Worm (Caenorhabditis elegans): Measurements from ENCODE around the gene lon-3.

The lon-3 gene

DNA sequence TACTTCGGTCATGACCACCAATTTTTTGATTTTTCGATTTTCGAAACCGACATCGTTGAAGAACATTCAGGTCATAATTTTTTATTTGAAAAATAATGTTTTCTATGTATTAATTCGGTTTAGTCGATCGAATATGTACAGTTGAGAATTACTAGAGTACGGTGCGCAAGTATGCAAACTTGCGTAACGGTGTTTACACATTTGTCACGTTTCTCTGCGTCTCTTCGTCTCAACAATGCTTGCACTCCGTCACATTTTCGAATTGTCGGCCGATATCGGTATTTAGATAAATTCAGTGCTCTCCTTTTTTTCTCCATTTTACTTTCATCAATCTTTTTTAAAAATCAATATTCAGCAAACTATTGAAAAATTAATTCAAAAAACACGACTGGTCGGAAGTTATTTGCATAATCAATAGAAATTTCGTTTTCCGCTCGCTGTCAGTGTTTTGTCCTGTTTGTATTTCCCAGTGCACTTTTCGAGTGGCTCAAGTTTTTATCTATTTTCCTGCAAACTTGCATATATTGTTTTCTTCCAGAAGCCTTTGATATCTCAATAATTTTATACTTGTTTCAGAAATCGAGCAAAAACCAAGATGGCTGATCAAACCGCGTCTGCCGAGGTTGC, 7.4 kb downstream of the lon-3 start, which contains the start of gene dpy-30 (continued):
- TF ChIP-seq rnt-1 (tag; optimal IDR thresholded peaks at IDR 0.05): peak; percentile 74
- TF ChIP-seq mdl-1 (tag; optimal IDR thresholded peaks at IDR 0.05): peak in 1 of 2 experiments; percentile 32
- no peak for TF ChIP-seq ceh-88 (GFP tag; IDR thresholded peaks at IDR 0.05)
- peak; percentile 59 for TF ChIP-seq nhr-90 (tag; optimal IDR thresholded peaks at IDR 0.05; ENCODE audit: poor library complexity)
- peak; percentile 13 for TF ChIP-seq elt-2 (tag; optimal IDR thresholded peaks at IDR 0.05)
- TF ChIP-seq skn-1 (tag; optimal IDR thresholded peaks at IDR 0.05): no peak
- TF ChIP-seq nhr-20 (tag; optimal IDR thresholded peaks at IDR 0.05): peak; percentile 75
- TF ChIP-seq aha-1 (tag; optimal IDR thresholded peaks at IDR 0.05): no peak
- peak; percentile 64 for TF ChIP-seq dsc-1 (tag; optimal IDR thresholded peaks at IDR 0.05)
- TF ChIP-seq fos-1 (tag; optimal IDR thresholded peaks at IDR 0.05): peak; percentile 7
- peak; percentile 21 for TF ChIP-seq lin-15B (tag; optimal IDR thresholded peaks at IDR 0.05)
- peak; percentile 64 for TF ChIP-seq C16A3.4 (tag; optimal IDR thresholded peaks at IDR 0.05)

DNA sequence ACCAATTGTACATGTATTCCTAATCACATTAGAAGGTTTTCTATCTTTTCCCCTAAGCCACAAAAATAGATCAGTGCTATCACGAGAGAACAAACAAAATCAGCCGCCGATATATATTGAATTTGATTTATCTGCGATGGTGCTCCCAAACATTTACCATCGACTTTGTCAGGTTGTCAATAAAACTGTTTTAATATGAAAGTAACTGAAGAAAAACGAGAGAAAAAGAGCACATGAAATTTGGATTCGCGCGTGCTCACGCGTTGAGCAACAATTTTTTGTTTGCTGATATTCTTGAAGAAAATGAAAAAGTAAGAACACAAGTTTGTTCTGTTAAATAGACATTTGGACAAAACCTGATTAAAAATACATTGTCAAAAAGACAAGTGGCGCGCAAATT, 9.6 kb downstream of the lon-3 start:
- TF ChIP-seq vab-15 (tag; optimal IDR thresholded peaks at IDR 0.05): no peak
- peak; percentile 26 for TF ChIP-seq tbx-2 (tag; optimal IDR thresholded peaks at IDR 0.05)

DNA sequence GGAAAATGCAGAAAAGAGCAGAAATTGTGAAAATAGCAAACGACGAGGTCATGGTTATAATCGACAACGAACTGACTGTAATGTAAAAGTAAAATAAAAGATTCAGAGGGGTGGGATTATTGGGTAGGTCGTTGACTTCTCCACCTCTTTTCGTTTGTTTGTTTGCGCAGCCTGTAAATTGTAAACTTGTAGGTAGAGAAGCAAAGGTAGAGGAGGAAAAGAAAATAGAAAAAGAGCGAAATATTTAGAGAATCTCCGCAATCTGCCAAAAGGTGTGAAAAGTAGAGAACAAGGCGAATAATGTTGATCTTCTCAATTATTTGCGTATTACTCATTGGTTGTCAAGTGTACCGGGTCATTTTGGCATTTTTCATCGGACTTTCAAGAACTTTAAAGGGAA, 11.1 kb downstream of the lon-3 start, which contains the start of gene ZK863.8:
TSS of gene ZK863.8 (minus strand) at position 173 of the 400 bp plus-strand sequence.
- TF ChIP-seq dsc-1 (tag; optimal IDR thresholded peaks at IDR 0.05) (no peak), ceh-90 (tag; optimal IDR thresholded peaks at IDR 0.05) (no peak), skn-1 (tag; optimal IDR thresholded peaks at IDR 0.05) (no peak)

DNA sequence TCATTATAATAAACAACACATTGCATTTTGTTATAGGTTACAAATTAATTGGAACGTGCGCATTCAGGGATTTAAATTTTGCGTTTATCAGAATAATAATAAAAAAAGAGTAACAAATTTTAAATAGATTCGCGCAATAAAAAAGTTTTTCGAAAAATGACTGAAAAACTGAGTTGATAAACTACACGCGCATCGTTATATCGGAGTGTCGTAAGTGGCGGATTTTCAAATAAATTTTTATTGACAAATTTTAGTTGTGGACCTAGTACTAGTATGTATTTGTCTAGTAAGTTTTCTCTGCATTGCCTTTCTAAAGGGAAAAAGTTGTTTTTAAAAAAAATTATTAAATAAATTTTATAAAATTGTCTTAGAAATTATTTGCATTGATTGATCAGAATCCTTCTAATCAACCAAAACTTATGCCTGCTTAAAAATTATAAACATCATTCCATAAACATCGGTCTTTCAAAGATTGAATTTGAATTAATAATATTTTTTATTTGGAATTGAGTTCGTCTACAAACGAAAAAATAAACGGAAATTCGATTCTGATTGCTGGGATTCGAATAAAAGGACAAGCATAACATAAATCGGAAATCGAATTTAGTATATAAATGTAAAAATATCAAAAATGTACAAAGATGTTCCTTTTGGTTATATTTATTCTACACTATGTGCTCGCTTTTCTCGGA, 14.0 kb downstream of the lon-3 start, which contains the start of gene srd-4:
TSS of gene srd-4 (plus strand) at position 642 of the 692 bp plus-strand sequence.
- peak; percentile 66 to 93 for TF ChIP-seq efl-1 (optimal IDR thresholded peaks at IDR 0.05)
- TF ChIP-seq efl-1 (GFP tag; optimal IDR thresholded peaks at IDR 0.05 in 1 of 2): peak; percentile 94 to 99
- no peak for TF ChIP-seq elt-2 (tag; optimal IDR thresholded peaks at IDR 0.05)
- peak; percentile 39 for TF ChIP-seq tbx-2 (tag; optimal IDR thresholded peaks at IDR 0.05)
- TF ChIP-seq zag-1 (tag; optimal IDR thresholded peaks at IDR 0.05): no peak
- TF ChIP-seq ceh-90 (tag; optimal IDR thresholded peaks at IDR 0.05): peak; percentile 10
- no peak for TF ChIP-seq ztf-11 (tag; optimal IDR thresholded peaks at IDR 0.05)
- TF ChIP-seq nhr-85 (tag): no peak
- TF ChIP-seq mef-2 (tag; optimal IDR thresholded peaks at IDR 0.05): no peak
- TF ChIP-seq pax-3 (tag; optimal IDR thresholded peaks at IDR 0.05): no peak
- no peak for TF ChIP-seq vab-15 (tag; optimal IDR thresholded peaks at IDR 0.05)
- TF ChIP-seq C16A3.4 (tag; optimal IDR thresholded peaks at IDR 0.05): peak; percentile 7
- TF ChIP-seq sup-37 (GFP tag; optimal IDR thresholded peaks at IDR 0.05): no peak
- TF ChIP-seq irx-1 (tag; optimal IDR thresholded peaks at IDR 0.05): peak; percentile 6
- TF ChIP-seq ceh-82 (tag; optimal IDR thresholded peaks at IDR 0.05): peak in 2 of 3 experiments; percentile 4 to 28
- peak; percentile 59 to 79 for TF ChIP-seq lsy-2 (tag; optimal IDR thresholded peaks at IDR 0.05)
- TF ChIP-seq dpl-1 (GFP tag; optimal IDR thresholded peaks at IDR 0.05): peak; percentile 87 to 94 (median 92)
- TF ChIP-seq blmp-1 (tag; optimal IDR thresholded peaks at IDR 0.05): peak; percentile 30
- TF ChIP-seq dsc-1 (tag; optimal IDR thresholded peaks at IDR 0.05): peak; percentile 29
- TF ChIP-seq rnt-1 (tag; optimal IDR thresholded peaks at IDR 0.05): peak; percentile 27
- TF ChIP-seq mep-1 (tag; optimal IDR thresholded peaks at IDR 0.05): no peak
- no peak for TF ChIP-seq grh-1 (GFP tag; IDR thresholded peaks at IDR 0.05)
- TF ChIP-seq F16B12.6 (tag; optimal IDR thresholded peaks at IDR 0.05): peak; percentile 25
- TF ChIP-seq nhr-19 (GFP tag; conservative IDR thresholded peaks at IDR 0.05): peak; percentile 46; the same call in 1 of the 2 replicates
- TF ChIP-seq snu-23 (GFP tag; optimal IDR thresholded peaks at IDR 0.05): peak; percentile 46
- peak; percentile 91 to 96 for TF ChIP-seq lin-35 (GFP tag; optimal IDR thresholded peaks at IDR 0.05)
- peak; percentile 53 for TF ChIP-seq nhr-47 (tag; optimal IDR thresholded peaks at IDR 0.05)
- TF ChIP-seq xbp-1 (tag; optimal IDR thresholded peaks at IDR 0.05): peak; percentile 50
- peak; percentile 25 for TF ChIP-seq swsn-7 (tag; optimal IDR thresholded peaks at IDR 0.05)
- TF ChIP-seq tlp-1 (tag; optimal IDR thresholded peaks at IDR 0.05): no peak
- TF ChIP-seq nhr-20 (tag; optimal IDR thresholded peaks at IDR 0.05): peak; percentile 35
- peak; percentile 54 for TF ChIP-seq nhr-90 (tag; optimal IDR thresholded peaks at IDR 0.05; ENCODE audit: poor library complexity)
- peak; percentile 60 for TF ChIP-seq nhr-71 (tag; optimal IDR thresholded peaks at IDR 0.05)
- peak; percentile 53 for TF ChIP-seq skn-1 (tag; optimal IDR thresholded peaks at IDR 0.05)

Data from whole organism, L1 larva.